Worm (Caenorhabditis elegans) whole organism, L2 larva: ENCODE results near the gene kcc-3.

Source experiments
- egl-27 ChIP-seq: sonication (generic microtip); optimal IDR thresholded peaks from 3 replicates; lab custom pipeline; 2017; ENCODE audit warnings: missing biosample characterization, missing genetic modification reagents, missing genetic modification characterization
- mab-5 ChIP-seq: fragments of 150-350 bp; optimal IDR thresholded peaks from 2 replicates; lab custom pipeline; 2014; ENCODE audit warnings: missing biosample characterization, missing genetic modification characterization
- nhr-11 ChIP-seq: fragments of 150-350 bp; optimal IDR thresholded peaks from 2 replicates; lab custom pipeline; 2014; ENCODE audit warnings: missing biosample characterization, missing genetic modification characterization
- nhr-12 ChIP-seq: fragments of 150-350 bp; optimal IDR thresholded peaks from 2 replicates; lab custom pipeline; 2014; ENCODE audit warnings: missing biosample characterization, missing genetic modification characterization
- skn-1 ChIP-seq: sonication (generic microtip); optimal IDR thresholded peaks from 2 replicates; lab custom pipeline; 2017; ENCODE audit warnings: missing biosample characterization, missing genetic modification characterization

ce11 chrII:7420796-7421386 lies 13.2 kb downstream of the kcc-3 start:
- TF ChIP-seq egl-27 (no peak), nhr-11 (tag; lab: Kevin White, UChicago) (no peak), skn-1 (tag; lab: Kevin White, UChicago) (no peak), mab-5 (no peak), nhr-12 (tag; lab: Kevin White, UChicago) (no peak)
